Worm (Caenorhabditis elegans) whole organism, L4 larva: ENCODE measurements around the gene bus-18.

Experiments used
- aha-1 ChIP-seq: fragments of 150-350 bp; peaks from one replicate; lab custom pipeline; 2014; ENCODE audit warnings: missing biosample characterization, missing genetic modification characterization
- dmd-8 ChIP-seq: fragments of 200-800 bp; sonication (Bioruptor generic); IDR thresholded peaks from 2 replicates; pipeline ENCODE4 v1.3.6; 2022; ENCODE audit warnings: missing genetic modification characterization, missing compliant biosample characterization
- dve-1 ChIP-seq: sonication (generic microtip); optimal IDR thresholded peaks from 2 replicates; lab custom pipeline; 2017; ENCODE audit warnings: antibody characterized with exemption, mild to moderate bottlenecking, missing genetic modification characterization, missing compliant biosample characterization; ENCODE audit not compliant: insufficient read depth
- egl-27 ChIP-seq: sonication (generic microtip); optimal IDR thresholded peaks from 3 replicates; lab custom pipeline; 2017; ENCODE audit warnings: missing biosample characterization, missing genetic modification reagents, missing genetic modification characterization
- lin-13 ChIP-seq: fragments of 150-350 bp; optimal IDR thresholded peaks from 2 replicates; lab custom pipeline; 2014; ENCODE audit warnings: missing biosample characterization, missing genetic modification reagents, missing genetic modification characterization
- mdl-1 ChIP-seq, 2 experiments: fragments of 150-350 bp in 1 of 2; sonication (generic microtip) in 1 of 2; optimal IDR thresholded peaks; 2 replicates each; lab custom pipeline; 2014 to 2017; ENCODE audit warnings: missing biosample characterization in 2 of 2, missing genetic modification characterization in 2 of 2
- mep-1 ChIP-seq: fragments of 150-350 bp; sonication (generic microtip); optimal IDR thresholded peaks from 3 replicates; lab custom pipeline; 2014; ENCODE audit warnings: missing biosample characterization, missing genetic modification characterization
- nhr-11 ChIP-seq: fragments of 150-350 bp; optimal IDR thresholded peaks from 2 replicates; lab custom pipeline; 2014; ENCODE audit warnings: missing biosample characterization, missing genetic modification characterization
- nhr-237 ChIP-seq: sonication (generic microtip); optimal IDR thresholded peaks from 2 replicates; lab custom pipeline; 2017; ENCODE audit warnings: missing biosample characterization, missing genetic modification characterization
- tra-1 ChIP-seq: fragments of 200-800 bp; sonication (Bioruptor generic); IDR thresholded peaks from 2 replicates; pipeline ENCODE4 v1.3.6; 2022; ENCODE audit warnings: missing genetic modification reagents, missing genetic modification characterization, missing compliant biosample characterization
- zag-1 ChIP-seq: fragments of 150-350 bp; optimal IDR thresholded peaks from 2 replicates; lab custom pipeline; 2014; ENCODE audit warnings: missing biosample characterization, missing genetic modification characterization

DNA sequence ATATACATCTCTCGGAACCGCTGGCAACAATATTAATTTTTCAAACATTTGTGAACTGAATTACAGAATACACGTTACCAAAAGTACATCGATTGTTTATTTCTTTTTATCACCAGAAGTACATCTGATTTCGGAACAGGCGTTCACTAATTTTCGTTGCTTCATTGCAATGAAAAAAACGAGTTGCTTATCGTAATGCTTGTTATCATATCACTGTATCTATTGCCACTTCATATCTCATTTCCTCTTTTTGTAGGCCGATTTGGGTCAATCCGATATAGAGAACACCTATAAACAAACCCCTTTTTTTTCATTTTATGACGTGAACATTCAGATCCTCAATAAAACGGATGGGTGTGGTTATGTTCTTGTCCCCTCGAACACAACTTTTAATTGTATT, 36.2 kb upstream of the bus-18 start:
- TF ChIP-seq zag-1 (tag; lab: Kevin White, UChicago) (no peak), nhr-11 (tag; lab: Kevin White, UChicago) (no peak), mdl-1 (tag; optimal IDR thresholded peaks at IDR 0.05; lab: Kevin White, UChicago) (no peak), egl-27 (tag; lab: Kevin White, UChicago) (no peak), dve-1 (no peak), tra-1 (GFP tag; lab: Robert Waterston, UW) (no peak), lin-13 (GFP tag; lab: Kevin White, UChicago) (no peak), mep-1 (no peak), aha-1 (tag; lab: Kevin White, UChicago) (no peak), dmd-8 (GFP tag; lab: Robert Waterston, UW) (no peak), nhr-237 (tag; lab: Kevin White, UChicago) (no peak)
